Fruit fly (Drosophila melanogaster): ENCODE data around the gene mtm.

mtm gene

DNA sequence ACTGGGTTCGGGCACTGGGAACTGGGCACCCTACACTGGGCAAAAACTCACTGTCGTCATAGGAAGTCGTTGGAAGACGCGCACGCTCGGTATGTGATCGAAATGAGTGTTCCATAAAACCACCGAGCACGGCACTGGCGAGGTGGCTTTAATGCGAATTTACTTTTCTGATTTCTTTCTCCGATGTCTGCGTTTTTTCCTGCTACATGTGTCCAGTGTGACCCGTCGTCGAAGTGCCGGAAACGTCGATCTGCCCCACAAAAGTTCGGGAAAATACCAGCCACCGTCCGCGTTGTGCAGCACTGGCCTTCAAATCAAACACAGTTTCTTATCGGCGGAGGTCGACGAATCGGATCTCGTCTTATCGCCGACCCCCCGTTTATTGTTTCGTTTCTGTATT lies 37.6 kb downstream of the mtm start, which contains the start of gene Kdm5 (continued):
- no peak for TF ChIP-seq CG18764 (GFP tag; optimal IDR thresholded peaks at IDR 0.05)
- peak; percentile 70; the same call in 2 of the 3 replicates for TF ChIP-seq CG11456 (GFP tag; IDR thresholded peaks at IDR 0.05)
- no peak for TF ChIP-seq prd (optimal IDR thresholded peaks at IDR 0.05)
- peak; percentile 45; the same call in 1 of the 3 replicates for TF ChIP-seq prd (GFP tag; IDR thresholded peaks at IDR 0.05)
- peak; percentile 86 for TF ChIP-seq Ets97D (GFP tag; optimal IDR thresholded peaks at IDR 0.05)
- TF ChIP-seq CG11093 (GFP tag; IDR thresholded peaks at IDR 0.05): no peak
- TF ChIP-seq sob (GFP tag; IDR thresholded peaks at IDR 0.05): peak; percentile 49; the same call in 1 of the 2 replicates
- TF ChIP-seq ci (GFP tag; IDR thresholded peaks at IDR 0.05): peak; percentile 87
- no peak for TF ChIP-seq eyg (GFP tag; optimal IDR thresholded peaks at IDR 0.05)
- no peak for TF ChIP-seq CG1792 (GFP tag; optimal IDR thresholded peaks at IDR 0.05)
- TF ChIP-seq CG2712 (tag; optimal IDR thresholded peaks at IDR 0.05): peak; percentile 24
- TF ChIP-seq CG11247 (GFP tag; IDR thresholded peaks at IDR 0.05): peak; percentile 41; the same call in 1 of the 2 replicates
- TF ChIP-seq p53 (GFP tag; optimal IDR thresholded peaks at IDR 0.05): peak; percentile 22
- TF ChIP-seq gfzf (GFP tag; optimal IDR thresholded peaks at IDR 0.05): peak; percentile 84
- peak; percentile 61 for TF ChIP-seq Deaf1 (tag; optimal IDR thresholded peaks at IDR 0.05)
- TF ChIP-seq disco-r (GFP tag; optimal IDR thresholded peaks at IDR 0.05): no peak
- peak; percentile 71 for TF ChIP-seq stwl (tag; optimal IDR thresholded peaks at IDR 0.05)
- TF ChIP-seq Hr78 (GFP tag; optimal IDR thresholded peaks at IDR 0.05): peak in 1 of 2 experiments; percentile 80
- peak; percentile 37 for TF ChIP-seq exex (tag; optimal IDR thresholded peaks at IDR 0.05)
- peak; percentile 82 for TF ChIP-seq CG1603 (tag; optimal IDR thresholded peaks at IDR 0.05)
- no peak for TF ChIP-seq CG1832 (GFP tag; optimal IDR thresholded peaks at IDR 0.05)
- TF ChIP-seq ewg (GFP tag; optimal IDR thresholded peaks at IDR 0.05): peak; percentile 51
- 0 out of 3 replicates have a peak, but pooled peaks have one; percentile 36 for TF ChIP-seq CG16813 (GFP tag; IDR thresholded peaks at IDR 0.05; ENCODE audit: partially characterized antibody)
- peak; percentile 23 for TF ChIP-seq CG8944 (GFP tag; optimal IDR thresholded peaks at IDR 0.05)
- TF ChIP-seq Scr (GFP tag; IDR thresholded peaks at IDR 0.05; ENCODE audit: partially characterized antibody): peak; percentile 34
- TF ChIP-seq pfk (GFP tag; optimal IDR thresholded peaks at IDR 0.05): no peak
- TF ChIP-seq CG1529 (GFP tag; optimal IDR thresholded peaks at IDR 0.05): no peak
- TF ChIP-seq ro (GFP tag; IDR thresholded peaks at IDR 0.05): no peak
- no peak for TF ChIP-seq CG4820 (GFP tag; optimal IDR thresholded peaks at IDR 0.05)
- no peak for TF ChIP-seq wdn (GFP tag; IDR thresholded peaks at IDR 0.05)
- peak; percentile 44 for TF ChIP-seq row (GFP tag; IDR thresholded peaks at IDR 0.05)
- TF ChIP-seq Med (GFP tag): peak; percentile 93
- peak; percentile 65 for TF ChIP-seq CG10274 (GFP tag; optimal IDR thresholded peaks at IDR 0.05)
- peak; percentile 54 for TF ChIP-seq Nf-YB (GFP tag; optimal IDR thresholded peaks at IDR 0.05)
- peak; percentile 39 for TF ChIP-seq CG12155 (GFP tag; optimal IDR thresholded peaks at IDR 0.05)
- no peak for TF ChIP-seq CG31365 (tag; optimal IDR thresholded peaks at IDR 0.05)
- TF ChIP-seq lilli (GFP tag; optimal IDR thresholded peaks at IDR 0.05): peak; percentile 13
- peak; percentile 62 for TF ChIP-seq HmgD (GFP tag; optimal IDR thresholded peaks at IDR 0.05)
- no peak for TF ChIP-seq tup (GFP tag; optimal IDR thresholded peaks at IDR 0.05)
- no peak for TF ChIP-seq CG9215 (GFP tag; IDR thresholded peaks at IDR 0.05)
- no peak for TF ChIP-seq scrt (GFP tag; optimal IDR thresholded peaks at IDR 0.05)
- TF ChIP-seq Blimp-1 (GFP tag; optimal IDR thresholded peaks at IDR 0.05): no peak
- peak; percentile 67 for TF ChIP-seq MBD-R2 (GFP tag; IDR thresholded peaks at IDR 0.05)
- TF ChIP-seq hbn (GFP tag; IDR thresholded peaks at IDR 0.05; ENCODE audit: partially characterized antibody): no peak
- no peak for TF ChIP-seq CG12219 (GFP tag; optimal IDR thresholded peaks at IDR 0.05)
- TF ChIP-seq CG10321 (GFP tag; IDR thresholded peaks at IDR 0.05): no peak
- TF ChIP-seq run (tag; optimal IDR thresholded peaks at IDR 0.05): no peak
- no peak for TF ChIP-seq CG14050 (GFP tag; IDR thresholded peaks at IDR 0.05)
- TF ChIP-seq Trl (optimal IDR thresholded peaks at IDR 0.05): no peak
- no peak for TF ChIP-seq Trl (GFP tag; optimal IDR thresholded peaks at IDR 0.05)
- TF ChIP-seq Opbp (GFP tag; IDR thresholded peaks at IDR 0.05; ENCODE audit: partially characterized antibody): no peak; the same call in 2 of the 3 replicates

All from whole organism, embryonic.